Worm (Caenorhabditis elegans): ENCODE data around the gene acp-5.

The acp-5 gene

DNA sequence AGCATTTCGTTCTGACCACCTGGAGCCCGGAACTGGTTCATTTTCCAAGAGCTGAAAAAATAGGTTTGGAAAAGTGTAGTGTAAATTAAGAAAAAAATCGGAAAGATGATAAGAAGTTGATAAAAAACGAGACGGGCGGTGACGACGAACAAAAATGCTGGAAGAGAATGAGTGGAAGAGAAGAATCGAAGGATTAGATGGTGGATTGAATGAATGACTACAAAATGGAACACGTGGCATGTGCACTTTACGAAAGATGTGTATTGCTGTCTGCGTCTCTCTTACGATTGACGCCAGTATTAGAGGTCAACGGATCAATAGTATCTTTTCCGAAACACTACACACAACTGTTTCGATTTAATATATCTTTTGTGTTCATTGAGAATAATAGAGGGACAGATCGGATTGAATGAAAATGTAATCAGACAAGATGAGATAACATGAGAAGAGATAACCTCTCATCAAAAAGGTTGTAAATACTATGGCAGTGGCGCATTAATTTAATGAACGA, 48.5 kb upstream of the acp-5 start, which contains the start of gene sft-4 (continued):
- TF ChIP-seq set-16 (GFP tag; IDR thresholded peaks at IDR 0.05) (no peak), zip-2 (tag; optimal IDR thresholded peaks at IDR 0.05) (no peak), ama-1 (optimal IDR thresholded peaks at IDR 0.05) (no peak), unc-39 (tag; optimal IDR thresholded peaks at IDR 0.05) (no peak), nhr-42 (GFP tag; IDR thresholded peaks at IDR 0.05) (no peak), ztf-11 (tag; optimal IDR thresholded peaks at IDR 0.05) (no peak), zfp-3 (GFP tag; conservative IDR thresholded peaks at IDR 0.05) (no peak), skn-1 (tag; optimal IDR thresholded peaks at IDR 0.05) (no peak), R02D3.7 (tag; optimal IDR thresholded peaks at IDR 0.05) (no peak), unc-62 (GFP tag; optimal IDR thresholded peaks at IDR 0.05 in 1 of 2) (peak in 1 of 2 experiments; percentile 68), unc-62 (tag; optimal IDR thresholded peaks at IDR 0.05) (no peak)

DNA sequence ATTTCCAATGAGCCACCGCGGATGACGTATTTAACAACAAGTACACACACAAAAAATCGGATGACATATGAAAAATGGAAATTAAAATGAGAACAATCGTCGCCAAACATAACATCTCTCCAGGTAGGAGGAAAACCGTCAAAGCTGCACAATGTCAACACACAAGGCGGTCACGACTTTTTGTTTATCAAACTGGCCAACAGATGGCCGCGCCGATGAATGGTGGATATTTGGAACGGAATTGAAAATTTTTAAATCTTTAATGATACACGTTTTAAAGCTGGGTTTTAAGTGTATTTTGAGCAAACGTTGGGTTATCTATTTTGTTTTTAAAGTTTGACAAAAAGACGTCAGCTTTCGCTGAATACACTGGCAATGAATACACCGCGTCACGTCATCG, 47.9 kb upstream of the acp-5 start:
- peak; percentile 55 for TF ChIP-seq aha-1 (tag)
- no peak for TF ChIP-seq pha-4 (GFP tag; IDR thresholded peaks at IDR 0.05)
- TF ChIP-seq pha-4 (tag; optimal IDR thresholded peaks at IDR 0.05): peak; percentile 31
- TF ChIP-seq Y48G9A.11 (GFP tag; IDR thresholded peaks at IDR 0.05): no peak

DNA sequence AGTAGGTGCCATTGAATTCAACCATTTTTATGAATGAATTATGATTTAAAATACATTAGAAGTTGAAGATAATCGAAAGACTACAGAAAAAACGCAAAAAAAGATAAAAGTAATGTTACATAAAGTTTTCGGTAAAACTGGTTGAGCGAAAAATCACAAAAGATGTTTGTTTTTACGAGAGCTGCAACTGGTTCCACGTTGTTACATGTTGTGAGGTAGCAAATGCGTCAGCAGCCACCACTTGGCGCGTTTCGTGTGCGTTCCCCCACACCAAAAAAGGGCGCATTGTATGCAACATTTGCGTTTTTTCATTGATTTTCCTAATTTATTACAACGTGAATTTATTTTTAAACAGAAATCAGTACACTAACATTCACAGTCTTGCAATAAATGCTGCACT, 47.1 kb upstream of the acp-5 start, which contains the start of gene gakh-1:
TSS of gene gakh-1 (plus strand) at position 347 of the 400 bp plus-strand sequence.
- TF ChIP-seq ceh-28 (tag; optimal IDR thresholded peaks at IDR 0.05): no peak
- TF ChIP-seq F44E2.7 (GFP tag; IDR thresholded peaks at IDR 0.05): no peak
- TF ChIP-seq spr-1 (tag; optimal IDR thresholded peaks at IDR 0.05): peak; percentile 25
- TF ChIP-seq nhr-111 (GFP tag; optimal IDR thresholded peaks at IDR 0.05): no peak
- peak in 1 of 2 experiments; percentile 30 for TF ChIP-seq unc-62 (GFP tag; optimal IDR thresholded peaks at IDR 0.05 in 1 of 2)
- TF ChIP-seq unc-62 (tag; optimal IDR thresholded peaks at IDR 0.05): no peak
- TF ChIP-seq D1046.2 (GFP tag; IDR thresholded peaks at IDR 0.05): no peak
- no peak for TF ChIP-seq R02D3.7 (tag; optimal IDR thresholded peaks at IDR 0.05)
- no peak for TF ChIP-seq Y5F2A.4 (GFP tag; optimal IDR thresholded peaks at IDR 0.05)
- TF ChIP-seq aha-1 (tag): no peak
- no peak for TF ChIP-seq daf-12 (tag; optimal IDR thresholded peaks at IDR 0.05)
- peak; percentile 72 for TF ChIP-seq mes-2 (tag; optimal IDR thresholded peaks at IDR 0.05; ENCODE audit: poor library complexity, severe bottlenecking)
- no peak for TF ChIP-seq set-16 (GFP tag; IDR thresholded peaks at IDR 0.05)
- TF ChIP-seq F37D6.2 (tag; optimal IDR thresholded peaks at IDR 0.05): peak; percentile 20
- TF ChIP-seq unc-130 (GFP tag; optimal IDR thresholded peaks at IDR 0.05): no peak
- no peak for TF ChIP-seq saeg-2 (GFP tag; IDR thresholded peaks at IDR 0.05)
- TF ChIP-seq tag-97 (GFP tag; IDR thresholded peaks at IDR 0.05): no peak
- peak; percentile 62 for TF ChIP-seq mxl-3 (GFP tag; optimal IDR thresholded peaks at IDR 0.05)
- peak; percentile 13 for TF ChIP-seq spr-3 (GFP tag; optimal IDR thresholded peaks at IDR 0.05)
- no peak for TF ChIP-seq attf-4 (tag; optimal IDR thresholded peaks at IDR 0.05)
- no peak for TF ChIP-seq nhr-76 (tag; optimal IDR thresholded peaks at IDR 0.05)
- TF ChIP-seq dmd-6 (GFP tag; IDR thresholded peaks at IDR 0.05): peak; percentile 57
- TF ChIP-seq ceh-32 (tag; optimal IDR thresholded peaks at IDR 0.05; ENCODE audit: poor library complexity): no peak
- TF ChIP-seq cey-2 (tag; optimal IDR thresholded peaks at IDR 0.05; ENCODE audit: borderline replicate concordance, insufficient read depth): no peak
- peak; percentile 61 for TF ChIP-seq hmg-1.1 (GFP tag; IDR thresholded peaks at IDR 0.05)
- TF ChIP-seq zag-1 (tag; optimal IDR thresholded peaks at IDR 0.05): no peak
- TF ChIP-seq lin-13 (GFP tag; optimal IDR thresholded peaks at IDR 0.05): no peak
- no peak for TF ChIP-seq dmd-8 (GFP tag; IDR thresholded peaks at IDR 0.05)
- peak; percentile 63 for TF ChIP-seq hlh-30 (tag; optimal IDR thresholded peaks at IDR 0.05; ENCODE audit: insufficient read depth)
- TF ChIP-seq madf-5 (GFP tag; IDR thresholded peaks at IDR 0.05): no peak
- TF ChIP-seq Y48G9A.11 (GFP tag; IDR thresholded peaks at IDR 0.05): no peak
- peak; percentile 52 for TF ChIP-seq T20F7.1 (GFP tag; optimal IDR thresholded peaks at IDR 0.05)
- TF ChIP-seq skn-1 (tag; optimal IDR thresholded peaks at IDR 0.05): no peak
- no peak for TF ChIP-seq ces-1 (GFP tag; optimal IDR thresholded peaks at IDR 0.05)
- TF ChIP-seq lin-38 (GFP tag; IDR thresholded peaks at IDR 0.05): no peak
- peak in 1 of 2 experiments; percentile 24 for TF ChIP-seq daf-16 (GFP tag; optimal IDR thresholded peaks at IDR 0.05)
- peak; percentile 36 for TF ChIP-seq daf-16 (tag; optimal IDR thresholded peaks at IDR 0.05)
- no peak for TF ChIP-seq fos-1 (tag; optimal IDR thresholded peaks at IDR 0.05)
- TF ChIP-seq jun-1 (tag; optimal IDR thresholded peaks at IDR 0.05): no peak
- TF ChIP-seq egl-27 (tag; optimal IDR thresholded peaks at IDR 0.05): no peak

Data from whole organism, L4 larva.